Worm (Caenorhabditis elegans) whole organism, L1 larva: ENCODE data around the gene C18E9.9.

ENCODE experiments used
- F16B12.6 ChIP-seq: fragments of 150-350 bp; optimal IDR thresholded peaks from 2 replicates; lab custom pipeline; 2014; ENCODE audit warnings: missing biosample characterization, missing genetic modification characterization
- Y116A8C.19 ChIP-seq: sonication (generic microtip); optimal IDR thresholded peaks from 2 replicates; lab custom pipeline; 2016; ENCODE audit warnings: missing compliant biosample characterization, missing genetic modification characterization, borderline replicate concordance
- aly-2 ChIP-seq: fragments of 150-350 bp; optimal IDR thresholded peaks from 2 replicates; lab custom pipeline; 2014; ENCODE audit warnings: missing biosample characterization, missing genetic modification characterization
- blmp-1 ChIP-seq: fragments of 150-350 bp; optimal IDR thresholded peaks from 2 replicates; lab custom pipeline; 2014; ENCODE audit warnings: missing biosample characterization, missing genetic modification characterization
- efl-1 ChIP-seq, 4 experiments: fragments of 150-350 bp; optimal IDR thresholded peaks in 3 of 4; peaks in 1 of 4; 1 replicate in 1 of 4; 2 replicates in 3 of 4; lab custom pipeline; 2014; ENCODE audit warnings: missing biosample characterization in 2 of 4, missing genetic modification characterization in 2 of 4, missing genetic modification reagents in 2 of 4
- egl-13 ChIP-seq: sonication (generic microtip); optimal IDR thresholded peaks from 2 replicates; lab custom pipeline; 2016; ENCODE audit warnings: missing genotype, missing genetic modification reagents, missing genetic modification characterization, missing compliant biosample characterization
- egl-27 ChIP-seq, 2 experiments: fragments of 150-350 bp in 1 of 2; sonication (generic microtip); optimal IDR thresholded peaks; 3 replicates each; lab custom pipeline; 2017 to 2018; ENCODE audit warnings: missing biosample characterization in 2 of 2, missing genetic modification characterization in 2 of 2, missing genetic modification reagents in 2 of 2
- ets-5 ChIP-seq: fragments of 200-800 bp; sonication (Bioruptor generic); IDR thresholded peaks from 2 replicates; pipeline ENCODE4 v1.3.6; 2022; ENCODE audit warnings: missing genetic modification characterization, missing compliant biosample characterization
- fos-1 ChIP-seq: fragments of 150-350 bp; optimal IDR thresholded peaks from 2 replicates; lab custom pipeline; 2014; ENCODE audit warnings: missing biosample characterization, missing genetic modification characterization
- grh-1 ChIP-seq: fragments of 200-800 bp; sonication (Bioruptor generic); IDR thresholded peaks from 2 replicates; pipeline ENCODE4 v1.3.6; 2022; ENCODE audit warnings: missing genetic modification reagents, missing genetic modification characterization, missing compliant biosample characterization
- hpl-2 ChIP-seq: fragments of 150-350 bp; optimal IDR thresholded peaks from 2 replicates; lab custom pipeline; 2014; ENCODE audit warnings: missing biosample characterization, missing genetic modification reagents, missing genetic modification characterization
- jun-1 ChIP-seq: fragments of 150-350 bp; optimal IDR thresholded peaks from 2 replicates; lab custom pipeline; 2014; ENCODE audit warnings: missing biosample characterization, missing genetic modification reagents, missing genetic modification characterization
- lin-13 ChIP-seq: fragments of 150-350 bp; optimal IDR thresholded peaks from 2 replicates; lab custom pipeline; 2014; ENCODE audit warnings: missing biosample characterization, missing genetic modification reagents, missing genetic modification characterization
- lin-14 ChIP-seq: fragments of 200-800 bp; sonication (Bioruptor generic); optimal IDR thresholded peaks from 2 replicates; lab custom pipeline; 2018; ENCODE audit warnings: mild to moderate bottlenecking, missing genetic modification characterization, moderate library complexity, missing compliant biosample characterization
- lin-15B ChIP-seq: fragments of 150-350 bp; sonication (generic microtip); optimal IDR thresholded peaks from 3 replicates; lab custom pipeline; 2014; ENCODE audit warnings: missing biosample characterization, missing genetic modification characterization
- lin-35 ChIP-seq, 2 experiments: fragments of 150-350 bp; optimal IDR thresholded peaks; 2 replicates each; lab custom pipeline; 2014; ENCODE audit warnings: missing biosample characterization in 2 of 2, missing genetic modification characterization in 2 of 2, missing genetic modification reagents in 2 of 2
- lsy-2 ChIP-seq, 2 experiments: fragments of 150-350 bp; optimal IDR thresholded peaks; 2 replicates each; lab custom pipeline; 2014; ENCODE audit warnings: missing biosample characterization in 2 of 2, missing genetic modification characterization in 2 of 2
- mab-9 ChIP-seq: fragments of 200-800 bp; sonication (Bioruptor generic); IDR thresholded peaks from 2 replicates; pipeline ENCODE4 v1.3.6; 2022; ENCODE audit warnings: missing genetic modification reagents, missing genetic modification characterization, missing compliant biosample characterization
- mep-1 ChIP-seq: fragments of 150-350 bp; optimal IDR thresholded peaks from 2 replicates; lab custom pipeline; 2014; ENCODE audit warnings: missing biosample characterization, missing genetic modification characterization
- nhr-19 ChIP-seq: fragments of 200-800 bp; sonication (Bioruptor generic); conservative IDR thresholded peaks from 2 replicates; pipeline ENCODE4 v1.3.6; 2022; ENCODE audit warnings: missing genetic modification characterization, missing compliant biosample characterization
- nhr-237 ChIP-seq: fragments of 150-350 bp; optimal IDR thresholded peaks from 2 replicates; lab custom pipeline; 2014; ENCODE audit warnings: missing biosample characterization, missing genetic modification characterization
- nhr-71 ChIP-seq: sonication (generic microtip); optimal IDR thresholded peaks from 2 replicates; lab custom pipeline; 2016; ENCODE audit warnings: mild to moderate bottlenecking, missing genetic modification characterization, moderate library complexity, missing compliant biosample characterization
- nhr-76 ChIP-seq: sonication (generic microtip); optimal IDR thresholded peaks from 2 replicates; lab custom pipeline; 2017; ENCODE audit warnings: missing biosample characterization, missing genetic modification characterization
- nhr-77 ChIP-seq: fragments of 150-350 bp; optimal IDR thresholded peaks from 2 replicates; lab custom pipeline; 2014; ENCODE audit warnings: missing biosample characterization, missing genetic modification characterization
- pqm-1 ChIP-seq: sonication (generic microtip); optimal IDR thresholded peaks from 3 replicates; lab custom pipeline; 2017; ENCODE audit warnings: missing biosample characterization, missing genetic modification characterization
- snpc-4 ChIP-seq: fragments of 150-350 bp; optimal IDR thresholded peaks from 2 replicates; lab custom pipeline; 2014; ENCODE audit warnings: missing biosample characterization, missing genetic modification characterization
- tlp-1 ChIP-seq: fragments of 150-350 bp; optimal IDR thresholded peaks from 2 replicates; lab custom pipeline; 2014; ENCODE audit warnings: missing biosample characterization, missing genetic modification characterization
- unc-86 ChIP-seq: sonication (generic microtip); optimal IDR thresholded peaks from 2 replicates; lab custom pipeline; 2016; ENCODE audit warnings: missing genetic modification characterization, missing compliant biosample characterization
- unc-98 ChIP-seq: fragments of 200-800 bp; sonication (Bioruptor generic); IDR thresholded peaks from 2 replicates; pipeline ENCODE4 v1.3.6; 2022; ENCODE audit warnings: missing genetic modification characterization, missing compliant biosample characterization
- vab-15 ChIP-seq: sonication (generic microtip); optimal IDR thresholded peaks from 2 replicates; lab custom pipeline; 2017; ENCODE audit warnings: missing genotype, mild to moderate bottlenecking, missing genetic modification characterization, missing compliant biosample characterization
- xbp-1 ChIP-seq: sonication (generic microtip); optimal IDR thresholded peaks from 2 replicates; lab custom pipeline; 2016; ENCODE audit warnings: missing genetic modification characterization, missing compliant biosample characterization
- ztf-11 ChIP-seq, 2 experiments: sonication (generic microtip); optimal IDR thresholded peaks; 2 replicates each; lab custom pipeline; 2016 to 2017; ENCODE audit warnings: missing genetic modification characterization in 2 of 2, missing biosample characterization in 1 of 2, missing compliant biosample characterization in 1 of 2

The C18E9.9 gene

DNA sequence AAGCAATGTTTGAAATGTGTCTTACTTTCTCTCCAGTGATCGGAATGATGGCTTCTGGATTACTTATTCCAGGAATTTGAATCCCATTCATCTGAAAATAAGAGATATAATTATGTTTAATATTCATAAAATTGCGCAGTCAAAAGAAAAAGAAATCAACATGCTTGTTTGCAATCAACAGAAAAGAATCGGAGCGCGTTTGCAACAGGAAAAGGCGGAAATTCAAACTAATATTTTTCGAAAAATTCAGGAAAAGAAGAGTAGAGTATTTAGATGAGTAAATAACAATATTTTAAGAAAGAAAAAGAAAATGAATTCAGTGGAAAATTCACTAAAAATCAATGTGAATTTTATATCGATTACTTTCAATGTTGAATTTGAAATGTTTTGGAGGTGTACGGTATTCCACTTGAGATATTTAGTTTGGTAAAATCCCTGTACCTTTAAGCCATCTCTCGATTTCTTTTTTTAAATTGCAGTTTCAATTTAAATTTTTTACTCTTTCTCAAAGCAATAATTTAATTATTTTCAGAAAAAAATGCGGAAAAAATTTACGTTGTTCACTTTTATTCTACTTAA is 48.9 kb downstream of the C18E9.9 start, which contains the start of the genes set-17 and T21B10.4 (continued):
- TF ChIP-seq nhr-19 (no peak), nhr-76 (no peak), vab-15 (tag; lab: Kevin White, UChicago) (no peak), ztf-11 (tag; optimal IDR thresholded peaks at IDR 0.05; lab: Kevin White, UChicago) (no peak), ets-5 (GFP tag; lab: Robert Waterston, UW) (no peak), lsy-2 (tag; optimal IDR thresholded peaks at IDR 0.05; lab: Kevin White, UChicago) (peak; percentile 24 to 67), nhr-237 (tag; lab: Kevin White, UChicago) (no peak), jun-1 (tag; lab: Kevin White, UChicago) (no peak), fos-1 (tag; lab: Kevin White, UChicago) (no peak), lin-15B (tag; lab: Kevin White, UChicago) (no peak), mep-1 (tag; lab: Kevin White, UChicago) (no peak), lin-13 (no peak), Y116A8C.19 (tag; lab: Kevin White, UChicago) (no peak), mab-9 (GFP tag; lab: Robert Waterston, UW) (no peak), pqm-1 (tag; lab: Kevin White, UChicago) (no peak), lin-35 (GFP tag; optimal IDR thresholded peaks at IDR 0.05; lab: Kevin White, UChicago) (peak; percentile 76 to 94), egl-27 (tag; optimal IDR thresholded peaks at IDR 0.05; lab: Kevin White, UChicago) (no peak), nhr-71 (peak; percentile 37), xbp-1 (no peak), unc-86 (tag; lab: Kevin White, UChicago) (no peak), lin-14 (GFP tag; lab: Kevin White, UChicago) (no peak), grh-1 (GFP tag; lab: Robert Waterston, UW) (no peak), efl-1 (optimal IDR thresholded peaks at IDR 0.05; lab: Kevin White, UChicago) (peak; percentile 16 to 87), efl-1 (GFP tag; optimal IDR thresholded peaks at IDR 0.05 in 1 of 2; lab: Kevin White, UChicago) (peak; percentile 86 to 98), unc-98 (GFP tag; lab: Robert Waterston, UW) (no peak), hpl-2 (no peak), aly-2 (tag; lab: Kevin White, UChicago) (no peak), tlp-1 (tag; lab: Kevin White, UChicago) (no peak), F16B12.6 (tag; lab: Kevin White, UChicago) (no peak)
- TF ChIP-seq, all 84 proteins: peak for 12

ce11 chrII:8938907-8939622 is 50.3 kb downstream of the C18E9.9 start:
- TF ChIP-seq nhr-77 (tag; lab: Kevin White, UChicago) (no peak), xbp-1 (no peak), ztf-11 (tag; optimal IDR thresholded peaks at IDR 0.05; lab: Kevin White, UChicago) (no peak), egl-13 (tag; lab: Kevin White, UChicago) (no peak), snpc-4 (no peak), nhr-71 (no peak), blmp-1 (tag; lab: Kevin White, UChicago) (no peak), Y116A8C.19 (tag; lab: Kevin White, UChicago) (no peak)
